Fruit fly (Drosophila melanogaster): ENCODE data around the gene CG10581.

Gene CG10581

dm6 chr3L:20984414-20985208, 49.4 kb downstream of the CG10581 start:
- TF ChIP-seq CG12768 (GFP tag; optimal IDR thresholded peaks at IDR 0.05) (no peak), Hr96 (GFP tag; optimal IDR thresholded peaks at IDR 0.05) (no peak), Clk (GFP tag; optimal IDR thresholded peaks at IDR 0.05) (no peak), bab1 (GFP tag; optimal IDR thresholded peaks at IDR 0.05) (no peak), CG14711 (tag; optimal IDR thresholded peaks at IDR 0.05) (no peak), pad (GFP tag; optimal IDR thresholded peaks at IDR 0.05) (no peak), cnc (optimal IDR thresholded peaks at IDR 0.05) (no peak), CG1620 (GFP tag; optimal IDR thresholded peaks at IDR 0.05) (no peak), ovo (GFP tag; optimal IDR thresholded peaks at IDR 0.05) (no peak), toe (GFP tag; optimal IDR thresholded peaks at IDR 0.05) (no peak), Mnt (GFP tag; optimal IDR thresholded peaks at IDR 0.05) (no peak), CG11617 (GFP tag; optimal IDR thresholded peaks at IDR 0.05) (no peak), tj (GFP tag; optimal IDR thresholded peaks at IDR 0.05) (no peak), Crg-1 (GFP tag; optimal IDR thresholded peaks at IDR 0.05) (no peak), kay (GFP tag; ENCODE audit: borderline replicate concordance) (no peak), CG7045 (GFP tag; optimal IDR thresholded peaks at IDR 0.05) (no peak), CG7101 (tag; optimal IDR thresholded peaks at IDR 0.05) (no peak), CG33017 (tag; optimal IDR thresholded peaks at IDR 0.05) (no peak), cic (GFP tag; optimal IDR thresholded peaks at IDR 0.05) (no peak)
